Fruit fly (Drosophila melanogaster): Measurements from ENCODE around the gene nmo.

- no peak for TF ChIP-seq CG8478 (optimal IDR thresholded peaks at IDR 0.05)
- TF ChIP-seq CTCF (optimal IDR thresholded peaks at IDR 0.05), result no peak
Measured at dm6 chr3L:8013001-8013864, 34.4 kb downstream of the nmo start.
